Worm (Caenorhabditis elegans) whole organism, young adult: ENCODE data around the gene srsx-8.

ENCODE experiments used
- F49E8.2 ChIP-seq: sonication (generic microtip); optimal IDR thresholded peaks from 3 replicates; lab custom pipeline; 2017; ENCODE audit warnings: missing genetic modification characterization, mild to moderate bottlenecking, missing compliant biosample characterization, antibody characterized with exemption, moderate library complexity; ENCODE audit not compliant: insufficient read depth
- ama-1 ChIP-seq, 3 experiments: fragments of 150-350 bp in 1 of 3; sonication (generic microtip) in 2 of 3; optimal IDR thresholded peaks; 2 replicates each; lab custom pipeline; 2014 to 2018; ENCODE audit warnings: missing biosample characterization in 2 of 3, missing genetic modification characterization in 2 of 3, missing genetic modification reagents in 2 of 3
- nhr-120 ChIP-seq: fragments of 200-800 bp; sonication (Bioruptor generic); IDR thresholded peaks from 2 replicates; pipeline ENCODE4 v1.3.6; 2022; ENCODE audit warnings: missing genetic modification characterization, missing compliant biosample characterization
- pha-4 ChIP-seq: fragments of 150-350 bp; sonication (generic microtip); optimal IDR thresholded peaks from 2 replicates; lab custom pipeline; 2014; ENCODE audit warnings: missing biosample characterization, missing genetic modification reagents, missing genetic modification characterization

DNA sequence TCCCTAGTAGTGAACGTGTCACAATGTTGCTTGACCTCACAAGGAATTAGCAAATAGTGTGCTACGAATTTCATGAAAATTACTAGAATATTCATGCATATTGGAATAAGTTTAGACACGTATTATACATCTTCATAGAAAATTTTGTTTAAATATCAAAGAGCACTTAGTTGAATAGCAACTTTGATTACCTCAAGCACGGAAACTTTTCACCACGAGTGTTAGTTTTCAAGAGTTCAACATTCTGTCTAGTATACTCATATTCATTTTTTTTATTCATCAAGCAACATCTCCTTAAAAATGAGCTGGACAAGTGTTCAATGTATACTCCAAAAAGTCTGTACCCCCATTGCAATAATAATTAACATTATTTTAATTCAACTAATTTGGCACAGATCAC, 30.4 kb downstream of the srsx-8 start, which contains the start of gene str-243:
- TF ChIP-seq ama-1 (optimal IDR thresholded peaks at IDR 0.05; lab: Kevin White, UChicago) (no peak), ama-1 (GFP tag; optimal IDR thresholded peaks at IDR 0.05; lab: Kevin White, UChicago) (no peak), nhr-120 (GFP tag; lab: Robert Waterston, UW) (no peak), F49E8.2 (no peak), pha-4 (tag; lab: Kevin White, UChicago) (no peak)
